Worm (Caenorhabditis elegans) whole organism, young adult: ENCODE data around the gene C16D9.6.

Source experiments
- B0019.2 ChIP-seq: fragments of 200-800 bp; sonication (Bioruptor generic); conservative IDR thresholded peaks from 2 replicates; pipeline ENCODE4 v1.3.6; 2022; ENCODE audit warnings: missing genetic modification reagents, missing genetic modification characterization, missing compliant biosample characterization
- F57C9.4 ChIP-seq: sonication (generic microtip); optimal IDR thresholded peaks from 2 replicates; lab custom pipeline; 2017; ENCODE audit warnings: mild to moderate bottlenecking, missing genetic modification characterization, missing compliant biosample characterization
- Y53F4B.3 ChIP-seq: fragments of 200-800 bp; sonication (Bioruptor generic); IDR thresholded peaks from 2 replicates; pipeline ENCODE4 v1.3.6; 2022; ENCODE audit warnings: missing genetic modification reagents, missing genetic modification characterization, missing compliant biosample characterization
- ama-1 ChIP-seq, 3 experiments: fragments of 150-350 bp in 1 of 3; sonication (generic microtip) in 2 of 3; optimal IDR thresholded peaks; 2 replicates each; lab custom pipeline; 2014 to 2018; ENCODE audit warnings: missing biosample characterization in 2 of 3, missing genetic modification characterization in 2 of 3, missing genetic modification reagents in 2 of 3
- aptf-2 ChIP-seq: fragments of 200-800 bp; sonication (Bioruptor generic); conservative IDR thresholded peaks from 2 replicates; pipeline ENCODE4 v1.3.6; 2022; ENCODE audit warnings: missing genetic modification reagents, missing genetic modification characterization, missing compliant biosample characterization
- ceh-79 ChIP-seq: sonication (generic microtip); optimal IDR thresholded peaks from 2 replicates; lab custom pipeline; 2017; ENCODE audit warnings: mild to moderate bottlenecking, missing genetic modification characterization, missing compliant biosample characterization
- ets-4 ChIP-seq: fragments of 200-800 bp; sonication (Bioruptor generic); optimal IDR thresholded peaks from 2 replicates; lab custom pipeline; 2018; ENCODE audit warnings: mild to moderate bottlenecking, missing genetic modification characterization, missing compliant biosample characterization
- him-1 ChIP-seq: sonication (generic microtip); optimal IDR thresholded peaks from 2 replicates; lab custom pipeline; 2016; ENCODE audit warnings: missing genotype, missing genetic modification reagents, missing genetic modification characterization, missing compliant biosample characterization
- lin-35 ChIP-seq, 3 experiments: fragments of 150-350 bp in 2 of 3; sonication (generic microtip) in 1 of 3; optimal IDR thresholded peaks; 2 replicates each; lab custom pipeline; 2014 to 2018; ENCODE audit warnings: missing biosample characterization in 3 of 3, missing genetic modification characterization in 3 of 3, missing genetic modification reagents in 3 of 3
- lsy-27 ChIP-seq: sonication (generic microtip); optimal IDR thresholded peaks from 2 replicates; lab custom pipeline; 2017; ENCODE audit warnings: missing genetic modification characterization, mild to moderate bottlenecking, missing compliant biosample characterization, antibody characterized with exemption, missing genotype, borderline replicate concordance; ENCODE audit not compliant: insufficient read depth
- nhr-27 ChIP-seq: fragments of 200-800 bp; sonication (Bioruptor generic); optimal IDR thresholded peaks from 2 replicates; lab custom pipeline; 2018; ENCODE audit warnings: mild to moderate bottlenecking, missing genetic modification characterization, moderate library complexity, missing compliant biosample characterization
- sea-2 ChIP-seq: fragments of 200-800 bp; sonication (Bioruptor generic); IDR thresholded peaks from 2 replicates; pipeline ENCODE4 v1.3.6; 2022; ENCODE audit warnings: missing genetic modification characterization, missing compliant biosample characterization
- snpc-4 ChIP-seq, 5 experiments: fragments of 150-350 bp in 1 of 5; sonication (generic microtip) in 4 of 5; optimal IDR thresholded peaks; 2 replicates each; lab custom pipeline; 2014 to 2018; ENCODE audit warnings: missing genetic modification characterization in 5 of 5, missing biosample characterization in 3 of 5, antibody characterized with exemption in 2 of 5, mild to moderate bottlenecking in 2 of 5, missing compliant biosample characterization in 2 of 5, missing genotype in 2 of 5, moderate library complexity in 2 of 5, missing genetic modification reagents in 1 of 5
- unc-62 ChIP-seq: fragments of 150-350 bp; optimal IDR thresholded peaks from 2 replicates; lab custom pipeline; 2014; ENCODE audit warnings: missing biosample characterization, missing genetic modification reagents, missing genetic modification characterization

DNA sequence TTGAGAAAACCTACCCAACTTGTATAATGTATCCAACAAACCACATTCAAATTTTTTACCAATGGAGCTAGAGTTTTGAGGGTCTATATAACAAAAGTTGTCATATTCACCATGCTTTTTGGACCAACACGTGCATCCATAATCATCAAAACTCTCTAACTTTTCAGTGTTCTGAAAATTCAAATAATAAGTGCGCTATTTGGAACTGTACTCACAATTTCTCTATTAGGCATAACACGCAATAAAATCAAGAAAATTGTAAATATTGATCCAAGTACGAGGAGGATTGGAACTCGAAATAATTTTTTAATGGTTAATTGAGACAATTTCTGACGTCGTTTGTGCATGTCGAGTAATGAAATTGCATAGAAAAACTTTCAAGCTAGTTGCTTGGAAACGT, 10.2 kb downstream of the C16D9.6 start, which contains the start of gene C16D9.3:
- TF ChIP-seq snpc-4 (GFP tag; optimal IDR thresholded peaks at IDR 0.05; lab: Kevin White, UChicago) (no peak), snpc-4 (tag; optimal IDR thresholded peaks at IDR 0.05; lab: Kevin White, UChicago) (no peak), sea-2 (GFP tag; lab: Robert Waterston, UW) (no peak), unc-62 (GFP tag; lab: Kevin White, UChicago) (no peak), F57C9.4 (tag; lab: Kevin White, UChicago) (no peak), B0019.2 (no peak), nhr-27 (tag; lab: Kevin White, UChicago) (no peak), lin-35 (GFP tag; optimal IDR thresholded peaks at IDR 0.05; lab: Kevin White, UChicago) (no peak), ama-1 (optimal IDR thresholded peaks at IDR 0.05; lab: Kevin White, UChicago) (no peak), ama-1 (GFP tag; optimal IDR thresholded peaks at IDR 0.05; lab: Kevin White, UChicago) (no peak), lsy-27 (no peak), ceh-79 (tag; lab: Kevin White, UChicago) (no peak), ets-4 (GFP tag; lab: Kevin White, UChicago) (no peak), Y53F4B.3 (GFP tag; lab: Robert Waterston, UW) (no peak), aptf-2 (GFP tag; lab: Robert Waterston, UW) (no peak), him-1 (no peak)
